Fruit fly (Drosophila melanogaster) Kc167 (cell line): Measurements from ENCODE around the gene gammaTub23C.

ENCODE experiments used
- h ChIP-seq: fragments of >200 bp; optimal IDR thresholded peaks from 3 replicates; lab custom pipeline; 2018; ENCODE audit warnings: missing external identifiers
- insv ChIP-seq: fragments of >200 bp; optimal IDR thresholded peaks from 3 replicates; lab custom pipeline; 2018; ENCODE audit warnings: missing external identifiers
- psq ChIP-seq: fragments of >200 bp; optimal IDR thresholded peaks from 2 replicates; lab custom pipeline; 2017; ENCODE audit warnings: missing external identifiers
- ttk ChIP-seq: sonication (Bioruptor generic); optimal IDR thresholded peaks from 2 replicates; lab custom pipeline; 2017; ENCODE audit warnings: missing external identifiers

- TF ChIP-seq ttk (no peak), h (lab: Kevin White, UChicago) (no peak), insv (lab: Kevin White, UChicago) (no peak), psq (lab: Kevin White, UChicago) (no peak)
These were observed 30.7 kb downstream of the gammaTub23C start for dm6 chr2L:3003399-3003798.
